Worm (Caenorhabditis elegans) whole organism, L1 larva: ENCODE results near the gene K02E7.12.
"Not testable (repeated sequence)": the region's sequence is repeated elsewhere in the genome, so short reads cannot be mapped to it uniquely, and the experiment has no call there.

ENCODE experiments used
- C16A3.4 ChIP-seq: fragments of 150-350 bp; optimal IDR thresholded peaks from 2 replicates; lab custom pipeline; 2014; ENCODE audit warnings: missing biosample characterization, missing genetic modification characterization
- alr-1 ChIP-seq: fragments of 200-800 bp; sonication (Bioruptor generic); optimal IDR thresholded peaks from 2 replicates; lab custom pipeline; 2018; ENCODE audit warnings: borderline replicate concordance, mild to moderate bottlenecking, missing genetic modification characterization, missing compliant biosample characterization
- ceh-8 ChIP-seq: fragments of 200-800 bp; sonication (Bioruptor generic); optimal IDR thresholded peaks from 2 replicates; lab custom pipeline; 2018; ENCODE audit warnings: mild to moderate bottlenecking, missing genetic modification characterization, moderate library complexity, missing compliant biosample characterization
- ceh-82 ChIP-seq, 3 experiments: fragments of 150-350 bp in 1 of 3; sonication (generic microtip) in 2 of 3; optimal IDR thresholded peaks; 2 replicates each; lab custom pipeline; 2014 to 2017; ENCODE audit warnings: missing biosample characterization in 3 of 3, missing genetic modification characterization in 3 of 3
- ceh-88 ChIP-seq: fragments of 200-800 bp; sonication (Bioruptor generic); IDR thresholded peaks from 2 replicates; pipeline ENCODE4 v1.3.6; 2022; ENCODE audit warnings: missing genetic modification characterization, missing compliant biosample characterization
- ces-1 ChIP-seq: fragments of 150-350 bp; optimal IDR thresholded peaks from 2 replicates; lab custom pipeline; 2014; ENCODE audit warnings: missing biosample characterization, missing genetic modification reagents, missing genetic modification characterization
- efl-1 ChIP-seq, 4 experiments: fragments of 150-350 bp; optimal IDR thresholded peaks in 3 of 4; peaks in 1 of 4; 1 replicate in 1 of 4; 2 replicates in 3 of 4; lab custom pipeline; 2014; ENCODE audit warnings: missing biosample characterization in 2 of 4, missing genetic modification characterization in 2 of 4, missing genetic modification reagents in 2 of 4
- egl-27 ChIP-seq, 2 experiments: fragments of 150-350 bp in 1 of 2; sonication (generic microtip); optimal IDR thresholded peaks; 3 replicates each; lab custom pipeline; 2017 to 2018; ENCODE audit warnings: missing biosample characterization in 2 of 2, missing genetic modification characterization in 2 of 2, missing genetic modification reagents in 2 of 2
- elt-2 ChIP-seq: sonication (generic microtip); optimal IDR thresholded peaks from 2 replicates; lab custom pipeline; 2016; ENCODE audit warnings: missing genetic modification characterization, mild to moderate bottlenecking, inconsistent platforms, missing compliant biosample characterization, missing genetic modification reagents
- ets-5 ChIP-seq: fragments of 200-800 bp; sonication (Bioruptor generic); IDR thresholded peaks from 2 replicates; pipeline ENCODE4 v1.3.6; 2022; ENCODE audit warnings: missing genetic modification characterization, missing compliant biosample characterization
- fkh-10 ChIP-seq: sonication (generic microtip); optimal IDR thresholded peaks from 2 replicates; lab custom pipeline; 2017; ENCODE audit warnings: missing biosample characterization, missing genetic modification reagents, missing genetic modification characterization
- fos-1 ChIP-seq: fragments of 150-350 bp; optimal IDR thresholded peaks from 2 replicates; lab custom pipeline; 2014; ENCODE audit warnings: missing biosample characterization, missing genetic modification characterization
- grh-1 ChIP-seq: fragments of 200-800 bp; sonication (Bioruptor generic); IDR thresholded peaks from 2 replicates; pipeline ENCODE4 v1.3.6; 2022; ENCODE audit warnings: missing genetic modification reagents, missing genetic modification characterization, missing compliant biosample characterization
- hlh-17 ChIP-seq: fragments of 200-800 bp; sonication (Bioruptor generic); optimal IDR thresholded peaks from 2 replicates; lab custom pipeline; 2018; ENCODE audit warnings: missing genetic modification characterization, mild to moderate bottlenecking, missing compliant biosample characterization, moderate library complexity, borderline replicate concordance
- lin-13 ChIP-seq: fragments of 150-350 bp; optimal IDR thresholded peaks from 2 replicates; lab custom pipeline; 2014; ENCODE audit warnings: missing biosample characterization, missing genetic modification reagents, missing genetic modification characterization
- lin-15B ChIP-seq: fragments of 150-350 bp; sonication (generic microtip); optimal IDR thresholded peaks from 3 replicates; lab custom pipeline; 2014; ENCODE audit warnings: missing biosample characterization, missing genetic modification characterization
- mab-9 ChIP-seq: fragments of 200-800 bp; sonication (Bioruptor generic); IDR thresholded peaks from 2 replicates; pipeline ENCODE4 v1.3.6; 2022; ENCODE audit warnings: missing genetic modification reagents, missing genetic modification characterization, missing compliant biosample characterization
- mdl-1 ChIP-seq, 2 experiments: fragments of 150-350 bp; optimal IDR thresholded peaks; 2 replicates each; lab custom pipeline; 2014 to 2017; ENCODE audit warnings: missing biosample characterization in 2 of 2, missing genetic modification characterization in 2 of 2, inconsistent platforms in 1 of 2
- mef-2 ChIP-seq: fragments of 150-350 bp; optimal IDR thresholded peaks from 2 replicates; lab custom pipeline; 2014; ENCODE audit warnings: missing biosample characterization, missing genetic modification characterization
- mep-1 ChIP-seq: fragments of 150-350 bp; optimal IDR thresholded peaks from 2 replicates; lab custom pipeline; 2014; ENCODE audit warnings: missing biosample characterization, missing genetic modification characterization
- nhr-11 ChIP-seq: fragments of 150-350 bp; optimal IDR thresholded peaks from 2 replicates; lab custom pipeline; 2014; ENCODE audit warnings: missing biosample characterization, missing genetic modification characterization
- nhr-12 ChIP-seq: sonication (generic microtip); optimal IDR thresholded peaks from 2 replicates; lab custom pipeline; 2017; ENCODE audit warnings: missing biosample characterization, missing genetic modification characterization
- nhr-20 ChIP-seq: sonication (generic microtip); optimal IDR thresholded peaks from 2 replicates; lab custom pipeline; 2016; ENCODE audit warnings: mild to moderate bottlenecking, missing genetic modification characterization, missing compliant biosample characterization
- nhr-47 ChIP-seq: sonication (generic microtip); optimal IDR thresholded peaks from 2 replicates; lab custom pipeline; 2016; ENCODE audit warnings: mild to moderate bottlenecking, missing genetic modification characterization, moderate library complexity, missing compliant biosample characterization
- nhr-76 ChIP-seq: sonication (generic microtip); optimal IDR thresholded peaks from 2 replicates; lab custom pipeline; 2017; ENCODE audit warnings: missing biosample characterization, missing genetic modification characterization
- nhr-77 ChIP-seq: fragments of 150-350 bp; optimal IDR thresholded peaks from 2 replicates; lab custom pipeline; 2014; ENCODE audit warnings: missing biosample characterization, missing genetic modification characterization
- nhr-90 ChIP-seq: sonication (generic microtip); optimal IDR thresholded peaks from 2 replicates; lab custom pipeline; 2016; ENCODE audit warnings: mild to moderate bottlenecking, missing genetic modification characterization, missing compliant biosample characterization; ENCODE audit not compliant: poor library complexity
- snpc-4 ChIP-seq: fragments of 150-350 bp; optimal IDR thresholded peaks from 2 replicates; lab custom pipeline; 2014; ENCODE audit warnings: missing biosample characterization, missing genetic modification characterization
- snu-23 ChIP-seq: sonication (generic microtip); optimal IDR thresholded peaks from 2 replicates; lab custom pipeline; 2016; ENCODE audit warnings: missing genetic modification characterization, missing compliant biosample characterization
- sox-4 ChIP-seq: sonication (generic microtip); optimal IDR thresholded peaks from 2 replicates; lab custom pipeline; 2016; ENCODE audit warnings: missing genetic modification characterization, missing compliant biosample characterization
- swsn-7 ChIP-seq: sonication (generic microtip); optimal IDR thresholded peaks from 2 replicates; lab custom pipeline; 2016; ENCODE audit warnings: missing genetic modification characterization, missing compliant biosample characterization
- tbx-2 ChIP-seq: sonication (generic microtip); optimal IDR thresholded peaks from 2 replicates; lab custom pipeline; 2016; ENCODE audit warnings: missing genetic modification characterization, missing compliant biosample characterization
- unc-130 ChIP-seq: fragments of 150-350 bp; optimal IDR thresholded peaks from 2 replicates; lab custom pipeline; 2017; ENCODE audit warnings: missing biosample characterization, missing genetic modification characterization, inconsistent platforms
- xbp-1 ChIP-seq: sonication (generic microtip); optimal IDR thresholded peaks from 2 replicates; lab custom pipeline; 2016; ENCODE audit warnings: missing genetic modification characterization, missing compliant biosample characterization
- ztf-4 ChIP-seq: fragments of 150-350 bp; optimal IDR thresholded peaks from 2 replicates; lab custom pipeline; 2014; ENCODE audit warnings: missing biosample characterization, missing genetic modification characterization

Gene K02E7.12

ce11 chrII:1070875-1071274 lies at the start of gene K02E7.12:
TSS of gene K02E7.12 (plus strand) at chrII:1071175.
- TF ChIP-seq snpc-4 (tag; lab: Kevin White, UChicago): no peak

- not testable (repeated sequence) for TF ChIP-seq xbp-1 (tag; lab: Kevin White, UChicago); mep-1; elt-2 (tag; lab: Kevin White, UChicago)
Measured at ce11 chrII:1024684-1025083, 46.3 kb upstream of the K02E7.12 start, which contains the start of gene btb-11. TSS of gene btb-11 (minus strand) at chrII:1024784.

- TF ChIP-seq ceh-8 (GFP tag; lab: Kevin White, UChicago) (no peak), sox-4 (tag; lab: Kevin White, UChicago) (no peak)
Measured at ce11 chrII:1026670-1027069, 44.3 kb upstream of the K02E7.12 start, which contains the start of gene M01D1.12. TSS of gene M01D1.12 (plus strand) at chrII:1026970.

- peak; percentile 20 for TF ChIP-seq elt-2 (tag; lab: Kevin White, UChicago)
- no peak for TF ChIP-seq nhr-20
Measured at ce11 chrII:1028602-1029001, 42.4 kb upstream of the K02E7.12 start, which contains the start of gene math-34. TSS of gene math-34 (plus strand) at chrII:1028972.

DNA sequence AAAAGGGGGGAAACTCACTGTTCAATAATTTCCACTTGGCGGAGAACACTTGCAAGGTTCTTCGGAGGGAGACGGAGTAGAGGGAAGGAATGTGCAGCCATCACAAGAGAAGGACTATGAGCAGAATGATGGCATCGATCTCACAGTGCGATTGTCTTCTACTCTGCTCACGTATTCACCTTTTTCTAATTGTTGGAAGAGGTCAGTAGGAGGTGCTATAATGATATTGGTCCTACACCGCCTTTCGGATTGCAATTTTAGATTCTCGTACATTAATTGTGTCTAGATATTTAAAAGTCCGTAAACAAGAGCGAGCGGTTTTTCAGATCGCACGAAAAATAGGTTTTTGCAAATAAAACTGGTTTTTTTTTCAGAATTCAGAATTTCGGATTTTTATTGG lies 30.5 kb upstream of the K02E7.12 start, which contains the start of gene fbxb-39:
Gene fbxb-39, minus strand, starts transcription at position 101 of the 400 bp plus-strand sequence.
- TF ChIP-seq nhr-90 (no peak), ets-5 (GFP tag; lab: Robert Waterston, UW) (no peak), ceh-88 (GFP tag; lab: Robert Waterston, UW) (no peak), snu-23 (GFP tag; lab: Kevin White, UChicago) (no peak), lin-13 (no peak), snpc-4 (tag; lab: Kevin White, UChicago) (no peak), mdl-1 (tag; optimal IDR thresholded peaks at IDR 0.05; lab: Kevin White, UChicago) (no peak), C16A3.4 (tag; lab: Kevin White, UChicago) (no peak)

- TF ChIP-seq sox-4 (tag; lab: Kevin White, UChicago) (no peak), swsn-7 (tag; lab: Kevin White, UChicago) (no peak), grh-1 (no peak), efl-1 (optimal IDR thresholded peaks at IDR 0.05; lab: Kevin White, UChicago) (no peak), efl-1 (GFP tag; optimal IDR thresholded peaks at IDR 0.05 in 1 of 2; lab: Kevin White, UChicago) (no peak), nhr-12 (tag; lab: Kevin White, UChicago) (no peak), nhr-77 (no peak), nhr-47 (no peak), tbx-2 (tag; lab: Kevin White, UChicago) (no peak), mep-1 (no peak)
Measured at ce11 chrII:1042227-1042626, 28.7 kb upstream of the K02E7.12 start, which contains the start of gene fbxb-41. TSS of gene fbxb-41 (minus strand) at chrII:1042327.

DNA sequence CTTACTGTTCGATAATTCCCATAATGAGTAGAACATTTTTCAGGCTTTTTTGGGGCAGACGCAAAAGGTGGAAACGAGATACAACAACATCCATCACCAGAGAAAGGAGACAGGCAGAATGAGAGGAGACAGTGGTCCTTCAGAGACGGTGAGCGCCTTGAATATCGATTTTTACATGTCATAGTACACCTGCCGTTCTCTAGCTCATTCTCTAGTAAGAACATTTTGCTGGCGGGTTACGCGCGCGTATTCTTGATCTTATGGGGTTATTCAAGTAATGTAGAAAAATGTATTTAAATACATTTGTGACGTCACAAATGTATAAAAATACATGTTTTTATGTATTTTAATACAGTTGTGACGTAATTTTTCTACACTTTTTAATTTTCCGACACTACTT lies 27.0 kb upstream of the K02E7.12 start, which contains the start of gene fbxb-45:
Gene fbxb-45, minus strand, starts transcription at position 101 of the 400 bp plus-strand sequence.
- TF ChIP-seq nhr-11; egl-27 (tag; optimal IDR thresholded peaks at IDR 0.05; lab: Kevin White, UChicago); fos-1: not testable (repeated sequence)

DNA sequence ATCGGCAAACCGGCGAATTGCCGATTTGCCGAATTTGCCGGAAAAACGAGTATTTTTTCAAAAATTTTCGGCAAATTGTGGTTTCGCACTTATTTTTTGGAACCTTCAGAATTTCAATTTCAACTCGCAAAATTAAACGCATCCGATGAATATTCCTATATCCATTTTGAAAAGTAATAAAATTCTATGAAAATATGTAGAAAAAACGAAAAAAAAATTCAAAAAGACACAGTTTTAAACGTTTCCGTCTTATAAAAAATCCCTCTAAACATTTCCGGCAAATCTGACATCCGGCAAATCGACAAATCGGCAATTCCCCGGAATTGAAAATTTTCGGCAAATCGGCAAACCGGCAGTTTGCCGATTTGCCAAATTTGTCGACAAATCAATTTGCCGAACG lies 25.3 kb upstream of the K02E7.12 start, which contains the start of gene str-148:
Gene str-148, plus strand, starts transcription at position 301 of the 400 bp plus-strand sequence.
- TF ChIP-seq nhr-76 (no peak), unc-130 (no peak), nhr-20 (no peak), ztf-4 (tag; lab: Kevin White, UChicago) (no peak), fkh-10 (no peak), ces-1 (GFP tag; lab: Kevin White, UChicago) (no peak), lin-15B (no peak), mep-1 (no peak), tbx-2 (tag; lab: Kevin White, UChicago) (no peak), swsn-7 (tag; lab: Kevin White, UChicago) (no peak), mef-2 (tag; lab: Kevin White, UChicago) (no peak), ets-5 (GFP tag; lab: Robert Waterston, UW) (no peak), ceh-82 (tag; optimal IDR thresholded peaks at IDR 0.05; lab: Kevin White, UChicago) (no peak), mab-9 (GFP tag; lab: Robert Waterston, UW) (no peak), snpc-4 (tag; lab: Kevin White, UChicago) (no peak), hlh-17 (GFP tag; lab: Kevin White, UChicago) (no peak), alr-1 (tag; lab: Kevin White, UChicago) (no peak), efl-1 (optimal IDR thresholded peaks at IDR 0.05; lab: Kevin White, UChicago) (no peak), efl-1 (GFP tag; optimal IDR thresholded peaks at IDR 0.05 in 1 of 2; lab: Kevin White, UChicago) (no peak)
- TF ChIP-seq, all 84 proteins: peak for 0
